Fruit fly (Drosophila melanogaster): ENCODE data around the gene BicD.

dm6 chr2L:17485457-17485856, 12.4 kb upstream of the BicD start, which contains the start of the genes CG43221 and CG43645:
- no peak for TF ChIP-seq CTCF (optimal IDR thresholded peaks at IDR 0.05)
- no peak for TF ChIP-seq CG8478 (optimal IDR thresholded peaks at IDR 0.05)

Measured in S2 (cell line).